Worm (Caenorhabditis elegans) whole organism, late embryonic: Measurements from ENCODE around the gene Y46B2A.4.

Experiments
- K09A11.1 ChIP-seq: sonication (generic microtip); optimal IDR thresholded peaks from 2 replicates; lab custom pipeline; 2017; ENCODE audit warnings: antibody characterized with exemption, mild to moderate bottlenecking, missing genetic modification characterization, missing compliant biosample characterization; ENCODE audit not compliant: insufficient read depth
- ceh-34 ChIP-seq: sonication (generic microtip); optimal IDR thresholded peaks from 2 replicates; lab custom pipeline; 2016; ENCODE audit warnings: mild to moderate bottlenecking, missing genetic modification characterization, missing compliant biosample characterization
- nhr-11 ChIP-seq: fragments of 150-350 bp; optimal IDR thresholded peaks from 2 replicates; lab custom pipeline; 2014; ENCODE audit warnings: missing biosample characterization, missing genetic modification characterization
- pha-4 ChIP-seq: fragments of 150-350 bp; optimal IDR thresholded peaks from 2 replicates; lab custom pipeline; 2018; ENCODE audit warnings: missing biosample characterization, missing genetic modification reagents, missing genetic modification characterization
- ref-2 ChIP-seq: sonication (generic microtip); optimal IDR thresholded peaks from 2 replicates; lab custom pipeline; 2016; ENCODE audit warnings: missing genetic modification characterization, missing compliant biosample characterization
- tbx-2 ChIP-seq: sonication (generic microtip); optimal IDR thresholded peaks from 2 replicates; lab custom pipeline; 2016; ENCODE audit warnings: missing genetic modification characterization, missing compliant biosample characterization

DNA sequence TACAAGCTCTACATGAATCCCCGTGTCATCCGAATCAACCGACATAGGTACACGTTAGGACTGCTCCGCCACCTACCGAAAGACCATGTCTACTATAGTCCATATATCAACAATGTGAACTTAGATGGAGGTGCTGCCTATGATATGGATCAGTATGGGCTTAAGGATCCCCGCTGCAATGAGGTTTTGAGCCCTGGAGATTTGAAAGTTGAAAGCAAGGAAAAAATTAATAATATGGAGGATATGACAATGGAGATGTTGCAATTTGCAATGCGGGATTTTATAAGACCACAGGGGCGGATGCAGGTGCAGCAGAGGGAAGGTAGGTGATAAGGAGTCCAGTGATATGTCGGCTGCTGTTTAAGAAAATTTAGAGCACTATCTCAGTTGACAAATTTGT is 7.7 kb downstream of the Y46B2A.4 start:
- no peak for TF ChIP-seq pha-4 (tag; lab: Kevin White, UChicago)
- no peak for TF ChIP-seq nhr-11 (tag; lab: Kevin White, UChicago)
- TF ChIP-seq ref-2 (tag; lab: Kevin White, UChicago), result no peak
- TF ChIP-seq K09A11.1, result no peak
- TF ChIP-seq tbx-2 (tag; lab: Kevin White, UChicago), result no peak
- TF ChIP-seq ceh-34 (tag; lab: Kevin White, UChicago), result no peak
